Fruit fly (Drosophila melanogaster): ENCODE measurements around the gene CG4631.

DNA sequence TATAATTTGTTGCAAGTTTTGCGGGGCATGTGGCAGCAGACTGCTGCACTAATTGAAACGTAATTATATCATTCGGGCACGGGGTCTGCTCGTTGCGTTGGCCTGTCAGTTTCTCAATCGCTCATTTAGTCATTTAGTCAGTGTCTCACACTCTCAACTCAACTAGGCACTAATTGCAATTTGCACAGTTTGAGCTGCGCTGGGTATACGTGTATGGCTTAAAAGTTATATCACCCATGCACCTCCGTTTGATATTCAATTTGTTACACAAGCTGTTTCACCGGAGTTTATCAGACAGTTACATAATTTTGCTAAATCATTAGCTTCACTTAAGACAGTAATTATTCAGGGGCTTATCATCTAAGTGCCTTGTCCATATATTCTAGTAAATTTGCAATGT lies 20.8 kb downstream of the CG4631 start:
- TF ChIP-seq pdm3 (GFP tag; optimal IDR thresholded peaks at IDR 0.05) (no peak), Gug (GFP tag; IDR thresholded peaks at IDR 0.05) (no peak), CG11902 (GFP tag; optimal IDR thresholded peaks at IDR 0.05) (no peak), CG8319 (GFP tag; optimal IDR thresholded peaks at IDR 0.05) (no peak), Eip93F (GFP tag; optimal IDR thresholded peaks at IDR 0.05) (no peak), Sox14 (GFP tag; optimal IDR thresholded peaks at IDR 0.05) (no peak)

Measured in whole organism, prepupa.